Worm (Caenorhabditis elegans) whole organism, late embryonic: Measurements from ENCODE around the gene pqn-2.

Experiments used
- ahr-1 ChIP-seq: sonication (generic microtip); optimal IDR thresholded peaks from 2 replicates; lab custom pipeline; 2016; ENCODE audit warnings: missing genetic modification characterization, missing compliant biosample characterization
- pqm-1 ChIP-seq: sonication (generic microtip); optimal IDR thresholded peaks from 2 replicates; lab custom pipeline; 2016; ENCODE audit warnings: missing genetic modification characterization, missing compliant biosample characterization
- sox-4 ChIP-seq: sonication (generic microtip); optimal IDR thresholded peaks from 2 replicates; lab custom pipeline; 2017; ENCODE audit warnings: mild to moderate bottlenecking, missing genetic modification characterization, inconsistent platforms, missing compliant biosample characterization
- unc-86 ChIP-seq: sonication (generic microtip); optimal IDR thresholded peaks from 2 replicates; lab custom pipeline; 2016; ENCODE audit warnings: missing genetic modification characterization, missing compliant biosample characterization

DNA sequence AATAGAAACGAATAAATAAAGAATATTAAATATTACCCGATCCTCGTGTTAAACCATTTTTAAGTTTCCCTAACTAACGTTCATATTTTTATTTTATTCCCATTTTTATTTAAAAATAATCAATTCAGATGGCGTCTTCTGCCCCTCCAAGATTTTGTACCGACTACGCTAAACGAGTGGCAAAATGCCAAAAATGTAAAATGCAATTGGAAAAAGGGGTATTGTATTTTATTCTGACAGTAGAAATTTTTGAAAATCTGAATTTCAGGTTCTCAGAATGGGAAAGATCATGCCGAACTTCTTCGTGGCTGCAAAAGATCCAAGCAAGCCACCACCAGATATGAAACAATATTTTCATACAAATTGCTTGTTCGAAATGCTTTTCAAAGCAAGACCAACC lies 39.3 kb upstream of the pqn-2 start, which contains the start of gene K07C5.3:
- TF ChIP-seq unc-86 (tag; lab: Kevin White, UChicago): no peak
- TF ChIP-seq sox-4: no peak
- TF ChIP-seq ahr-1: no peak
- TF ChIP-seq pqm-1: no peak
